Worm (Caenorhabditis elegans) whole organism, young adult: Measurements from ENCODE around the gene B0228.7.

ENCODE experiments used
- C06A6.2 ChIP-seq: fragments of 200-800 bp; sonication (Bioruptor generic); conservative IDR thresholded peaks from 2 replicates; pipeline ENCODE4 v1.3.6; 2022; ENCODE audit warnings: missing genetic modification characterization, missing compliant biosample characterization
- F10E7.11 ChIP-seq: sonication (generic microtip); optimal IDR thresholded peaks from 2 replicates; lab custom pipeline; 2017; ENCODE audit warnings: mild to moderate bottlenecking, missing genetic modification characterization, moderate library complexity, missing compliant biosample characterization
- K11D2.4 ChIP-seq: fragments of 200-800 bp; sonication (Bioruptor generic); IDR thresholded peaks from 2 replicates; pipeline ENCODE4 v1.3.6; 2022; ENCODE audit warnings: missing genetic modification reagents, missing genetic modification characterization, missing compliant biosample characterization
- T26A5.8 ChIP-seq: sonication (generic microtip); optimal IDR thresholded peaks from 2 replicates; lab custom pipeline; 2016; ENCODE audit warnings: missing genetic modification characterization, missing compliant biosample characterization
- Y56A3A.18 ChIP-seq: fragments of 200-800 bp; sonication (Bioruptor generic); IDR thresholded peaks from 2 replicates; pipeline ENCODE4 v1.3.6; 2022; ENCODE audit warnings: missing genetic modification reagents, missing genetic modification characterization, missing compliant biosample characterization
- Y79H2A.3 ChIP-seq: fragments of 200-800 bp; sonication (Bioruptor generic); conservative IDR thresholded peaks from 2 replicates; pipeline ENCODE4 v1.3.6; 2022; ENCODE audit warnings: missing genetic modification reagents, missing genetic modification characterization, missing compliant biosample characterization
- bed-2 ChIP-seq: fragments of 200-800 bp; sonication (Bioruptor generic); IDR thresholded peaks from 2 replicates; pipeline ENCODE4 v1.3.6; 2022; ENCODE audit warnings: missing genetic modification reagents, missing genetic modification characterization, missing compliant biosample characterization
- cebp-1 ChIP-seq, 2 experiments: fragments of 200-800 bp in 1 of 2; sonication (Bioruptor generic) in 1 of 2; sonication (generic microtip) in 1 of 2; IDR thresholded peaks in 1 of 2; optimal IDR thresholded peaks in 1 of 2; 2 replicates each; pipeline versions ENCODE4 v1.3.6 to Lab custom; 2017 to 2022; ENCODE audit warnings: missing compliant biosample characterization in 2 of 2, missing genetic modification characterization in 2 of 2, mild to moderate bottlenecking in 1 of 2, missing genetic modification reagents in 1 of 2, moderate library complexity in 1 of 2
- cebp-2 ChIP-seq: fragments of 200-800 bp; sonication (Bioruptor generic); IDR thresholded peaks from 2 replicates; pipeline ENCODE4 v1.3.6; 2022; ENCODE audit warnings: missing genetic modification characterization, missing compliant biosample characterization
- ceh-40 ChIP-seq: fragments of 200-800 bp; sonication (Bioruptor generic); IDR thresholded peaks from 2 replicates; pipeline ENCODE4 v1.3.6; 2022; ENCODE audit warnings: missing genetic modification characterization, missing compliant biosample characterization
- ceh-91 ChIP-seq: fragments of 200-800 bp; sonication (Bioruptor generic); IDR thresholded peaks from 2 replicates; pipeline ENCODE4 v1.3.6; 2022; ENCODE audit warnings: missing genetic modification reagents, missing genetic modification characterization, missing compliant biosample characterization
- dpl-1 ChIP-seq: fragments of 150-350 bp; optimal IDR thresholded peaks from 2 replicates; lab custom pipeline; 2014; ENCODE audit warnings: missing biosample characterization, missing genetic modification reagents, missing genetic modification characterization
- egl-44 ChIP-seq: fragments of 200-800 bp; sonication (Bioruptor generic); IDR thresholded peaks from 2 replicates; pipeline ENCODE4 v1.3.6; 2022; ENCODE audit warnings: missing genetic modification reagents, missing genetic modification characterization, missing compliant biosample characterization
- ets-4 ChIP-seq: fragments of 200-800 bp; sonication (Bioruptor generic); optimal IDR thresholded peaks from 2 replicates; lab custom pipeline; 2018; ENCODE audit warnings: mild to moderate bottlenecking, missing genetic modification characterization, missing compliant biosample characterization
- hlh-12 ChIP-seq: sonication (generic microtip); optimal IDR thresholded peaks from 2 replicates; lab custom pipeline; 2016; ENCODE audit warnings: missing genetic modification characterization, missing compliant biosample characterization
- hmg-20 ChIP-seq: fragments of 200-800 bp; sonication (Bioruptor generic); IDR thresholded peaks from 2 replicates; pipeline ENCODE4 v1.3.6; 2022; ENCODE audit warnings: missing genetic modification reagents, missing genetic modification characterization, missing compliant biosample characterization
- hsf-1 ChIP-seq: fragments of 200-800 bp; sonication (Bioruptor generic); IDR thresholded peaks from 2 replicates; pipeline ENCODE4 v1.3.6; 2022; ENCODE audit warnings: missing genetic modification reagents, missing genetic modification characterization, missing compliant biosample characterization
- let-607 ChIP-seq, 2 experiments: fragments of 200-800 bp in 1 of 2; sonication (Bioruptor generic) in 1 of 2; sonication (generic microtip) in 1 of 2; optimal IDR thresholded peaks; 2 replicates each; lab custom pipeline; 2016 to 2018; ENCODE audit warnings: mild to moderate bottlenecking in 2 of 2, missing compliant biosample characterization in 2 of 2, missing genetic modification characterization in 2 of 2, moderate library complexity in 2 of 2, missing genotype in 1 of 2
- lin-26 ChIP-seq: fragments of 200-800 bp; sonication (Bioruptor generic); IDR thresholded peaks from 2 replicates; pipeline ENCODE4 v1.3.6; 2022; ENCODE audit warnings: missing genetic modification reagents, missing genetic modification characterization, missing compliant biosample characterization
- lin-35 ChIP-seq, 3 experiments: fragments of 150-350 bp in 2 of 3; sonication (generic microtip) in 1 of 3; optimal IDR thresholded peaks; 2 replicates each; lab custom pipeline; 2014 to 2018; ENCODE audit warnings: missing biosample characterization in 3 of 3, missing genetic modification characterization in 3 of 3, missing genetic modification reagents in 3 of 3
- lin-40 ChIP-seq: sonication (generic microtip); optimal IDR thresholded peaks from 2 replicates; lab custom pipeline; 2016; ENCODE audit warnings: missing genetic modification characterization, mild to moderate bottlenecking, missing compliant biosample characterization, missing genotype, missing genetic modification reagents
- lin-54 ChIP-seq: fragments of 200-800 bp; sonication (Bioruptor generic); optimal IDR thresholded peaks from 2 replicates; lab custom pipeline; 2018; ENCODE audit warnings: mild to moderate bottlenecking, missing genetic modification characterization, missing compliant biosample characterization
- mxl-1 ChIP-seq: sonication (generic microtip); optimal IDR thresholded peaks from 2 replicates; lab custom pipeline; 2016; ENCODE audit warnings: missing genetic modification characterization, missing compliant biosample characterization
- nfya-2 ChIP-seq: fragments of 200-800 bp; sonication (Bioruptor generic); IDR thresholded peaks from 2 replicates; pipeline ENCODE4 v1.3.6; 2022; ENCODE audit warnings: missing genetic modification reagents, missing genetic modification characterization, missing compliant biosample characterization
- nfyb-1 ChIP-seq: fragments of 200-800 bp; sonication (Bioruptor generic); IDR thresholded peaks from 2 replicates; pipeline ENCODE4 v1.3.6; 2022; ENCODE audit warnings: missing genetic modification reagents, missing genetic modification characterization, missing compliant biosample characterization
- nhr-80 ChIP-seq: sonication (generic microtip); optimal IDR thresholded peaks from 2 replicates; lab custom pipeline; 2016; ENCODE audit warnings: missing genetic modification characterization, missing compliant biosample characterization
- sea-2 ChIP-seq: fragments of 200-800 bp; sonication (Bioruptor generic); IDR thresholded peaks from 2 replicates; pipeline ENCODE4 v1.3.6; 2022; ENCODE audit warnings: missing genetic modification characterization, missing compliant biosample characterization
- tbp1 ChIP-seq: fragments of 200-800 bp; sonication (Bioruptor generic); optimal IDR thresholded peaks from 2 replicates; lab custom pipeline; 2018; ENCODE audit warnings: mild to moderate bottlenecking, missing genetic modification characterization, missing compliant biosample characterization
- unc-130 ChIP-seq: sonication (generic microtip); optimal IDR thresholded peaks from 2 replicates; lab custom pipeline; 2016; ENCODE audit warnings: missing genetic modification reagents, missing genetic modification characterization, missing compliant biosample characterization
- ztf-25 ChIP-seq: fragments of 200-800 bp; sonication (Bioruptor generic); IDR thresholded peaks from 2 replicates; pipeline ENCODE4 v1.3.6; 2022; ENCODE audit warnings: missing genetic modification reagents, missing genetic modification characterization, missing compliant biosample characterization
- ztf-28 ChIP-seq: fragments of 200-800 bp; sonication (Bioruptor generic); IDR thresholded peaks from 2 replicates; pipeline ENCODE4 v1.3.6; 2022; ENCODE audit warnings: missing genetic modification reagents, missing genetic modification characterization, missing compliant biosample characterization
- ztf-6 ChIP-seq: fragments of 200-800 bp; sonication (Bioruptor generic); IDR thresholded peaks from 2 replicates; pipeline ENCODE4 v1.3.6; 2022; ENCODE audit warnings: missing genetic modification reagents, missing genetic modification characterization, missing compliant biosample characterization

Gene B0228.7

ce11 chrII:7781102-7781616 is 22.3 kb upstream of the B0228.7 start, which contains the start of the genes snpc-1.1 and spdl-1 (continued):
- no peak for TF ChIP-seq hmg-20 (GFP tag; lab: Robert Waterston, UW)
- 0 out of 2 replicates have a peak, but pooled peaks have one; percentile 30 for TF ChIP-seq ceh-91
- TF ChIP-seq ztf-25 (GFP tag; lab: Robert Waterston, UW): no peak
- TF ChIP-seq dpl-1: peak; percentile 72
- no peak for TF ChIP-seq unc-130

ce11 chrII:7778273-7778672 is 19.4 kb upstream of the B0228.7 start:
- TF ChIP-seq F10E7.11 (tag; lab: Kevin White, UChicago) (no peak), T26A5.8 (tag; lab: Kevin White, UChicago) (no peak), ceh-40 (GFP tag; lab: Robert Waterston, UW) (no peak), Y56A3A.18 (0 out of 2 replicates have a peak, but pooled peaks have one; percentile 51)

- TF ChIP-seq Y56A3A.18 (peak; percentile 26; the same call in 1 of the 2 replicates), hlh-12 (no peak), K11D2.4 (0 out of 2 replicates have a peak, but pooled peaks have one; percentile 41), let-607 (tag; optimal IDR thresholded peaks at IDR 0.05; lab: Kevin White, UChicago) (peak in 1 of 2 experiments; percentile 13), tbp1 (peak; percentile 2), Y79H2A.3 (no peak), lin-26 (GFP tag; lab: Robert Waterston, UW) (no peak), nhr-80 (tag; lab: Kevin White, UChicago) (peak; percentile 71), lin-35 (GFP tag; optimal IDR thresholded peaks at IDR 0.05; lab: Kevin White, UChicago) (peak in 1 of 3 experiments; percentile 41), mxl-1 (tag; lab: Kevin White, UChicago) (no peak), cebp-1 (GFP tag; IDR thresholded peaks at IDR 0.05; lab: Robert Waterston, UW) (no peak), cebp-1 (tag; optimal IDR thresholded peaks at IDR 0.05; lab: Kevin White, UChicago) (peak; percentile 22), nfya-2 (GFP tag; lab: Robert Waterston, UW) (no peak)
Observed at ce11 chrII:7777320-7777978, 18.6 kb upstream of the B0228.7 start, which contains the start of gene mthf-1. Gene mthf-1 (minus strand): TSS chrII:7777823.

- 0 out of 2 replicates have a peak, but pooled peaks have one; percentile 16 for TF ChIP-seq K11D2.4
- TF ChIP-seq egl-44 (GFP tag; lab: Robert Waterston, UW): no peak
- no peak for TF ChIP-seq bed-2 (GFP tag; lab: Robert Waterston, UW)
- no peak for TF ChIP-seq lin-40
- TF ChIP-seq ztf-28 (GFP tag; lab: Robert Waterston, UW): no peak
- TF ChIP-seq cebp-2 (GFP tag; lab: Robert Waterston, UW): 0 out of 2 replicates have a peak, but pooled peaks have one; percentile 26
- no peak for TF ChIP-seq C06A6.2 (GFP tag; lab: Robert Waterston, UW)
- peak; percentile 14 for TF ChIP-seq ets-4 (GFP tag; lab: Kevin White, UChicago)
- TF ChIP-seq sea-2 (GFP tag; lab: Robert Waterston, UW): no peak
- TF ChIP-seq lin-54 (GFP tag; lab: Kevin White, UChicago): no peak
- TF ChIP-seq ztf-6 (GFP tag; lab: Robert Waterston, UW): no peak
- TF ChIP-seq nfyb-1: peak; percentile 25; the same call in 1 of the 2 replicates
Observed at ce11 chrII:7776715-7777114, 17.9 kb upstream of the B0228.7 start.

ce11 chrII:7776232-7776631 is 17.4 kb upstream of the B0228.7 start:
- TF ChIP-seq tbp1 (no peak), hsf-1 (GFP tag; lab: Robert Waterston, UW) (0 out of 2 replicates have a peak, but pooled peaks have one; percentile 9)
